Worm (Caenorhabditis elegans): ENCODE measurements around the gene grl-24.

The grl-24 gene

ce11 chrIV:17475743-17476142, at the start of gene grl-24:
grl-24 (minus strand) TSS chrIV:17475843.
- TF ChIP-seq pag-3 (tag; optimal IDR thresholded peaks at IDR 0.05; ENCODE audit: borderline replicate concordance) (no peak), hlh-8 (tag; optimal IDR thresholded peaks at IDR 0.05) (no peak), ceh-30 (tag; optimal IDR thresholded peaks at IDR 0.05) (no peak), ceh-45 (GFP tag; IDR thresholded peaks at IDR 0.05) (no peak), sdc-2 (tag; optimal IDR thresholded peaks at IDR 0.05) (no peak), pax-1 (tag; optimal IDR thresholded peaks at IDR 0.05) (no peak), hlh-15 (tag; optimal IDR thresholded peaks at IDR 0.05) (no peak), sox-2 (GFP tag; IDR thresholded peaks at IDR 0.05) (no peak), ceh-24 (tag; optimal IDR thresholded peaks at IDR 0.05) (no peak), syd-9 (tag; optimal IDR thresholded peaks at IDR 0.05) (no peak), elt-2 (tag; optimal IDR thresholded peaks at IDR 0.05) (no peak), odd-2 (tag; optimal IDR thresholded peaks at IDR 0.05) (no peak)

- TF ChIP-seq nfya-1 (tag; optimal IDR thresholded peaks at IDR 0.05) (no peak), Y22D7AL.16 (tag; optimal IDR thresholded peaks at IDR 0.05) (no peak), hlh-15 (tag; optimal IDR thresholded peaks at IDR 0.05) (no peak), lim-6 (tag; optimal IDR thresholded peaks at IDR 0.05) (no peak)
These were observed 15.0 kb upstream of the grl-24 start, which contains the start of gene nas-6 for ce11 chrIV:17490679-17491078. nas-6 (minus strand) TSS chrIV:17490779.

- TF ChIP-seq npax-4 (tag; optimal IDR thresholded peaks at IDR 0.05) (no peak), hlh-13 (GFP tag; optimal IDR thresholded peaks at IDR 0.05) (no peak), lin-11 (tag; optimal IDR thresholded peaks at IDR 0.05) (no peak), sox-2 (GFP tag; IDR thresholded peaks at IDR 0.05) (no peak), unc-86 (tag; optimal IDR thresholded peaks at IDR 0.05) (no peak), syd-9 (tag; optimal IDR thresholded peaks at IDR 0.05) (no peak), zip-5 (tag; optimal IDR thresholded peaks at IDR 0.05) (no peak)
These were observed 7.6 kb upstream of the grl-24 start, which contains the start of gene rabr-2 for ce11 chrIV:17483230-17483629. rabr-2 (minus strand) TSS chrIV:17483330.

- TF ChIP-seq dve-1 (tag; optimal IDR thresholded peaks at IDR 0.05): no peak
- TF ChIP-seq ceh-24 (tag; optimal IDR thresholded peaks at IDR 0.05): no peak
- no peak for TF ChIP-seq ceh-31 (tag; optimal IDR thresholded peaks at IDR 0.05)
- no peak for TF ChIP-seq pax-1 (tag; optimal IDR thresholded peaks at IDR 0.05)
- TF ChIP-seq odd-2 (tag; optimal IDR thresholded peaks at IDR 0.05): no peak
- TF ChIP-seq ceh-48 (tag; optimal IDR thresholded peaks at IDR 0.05): no peak
- no peak for TF ChIP-seq T23F11.4 (GFP tag; optimal IDR thresholded peaks at IDR 0.05)
- no peak for TF ChIP-seq madf-2 (tag; optimal IDR thresholded peaks at IDR 0.05)
- no peak for TF ChIP-seq ref-2 (tag; optimal IDR thresholded peaks at IDR 0.05)
- TF ChIP-seq ztf-16 (tag; optimal IDR thresholded peaks at IDR 0.05): no peak
- TF ChIP-seq ceh-22 (tag; optimal IDR thresholded peaks at IDR 0.05): no peak
These were observed 401 bp downstream of the grl-24 start, which contains the start of gene F11E6.9 for ce11 chrIV:17475242-17475641. F11E6.9 (minus strand) TSS chrIV:17475342.

- no peak for TF ChIP-seq ceh-9 (tag; optimal IDR thresholded peaks at IDR 0.05)
- TF ChIP-seq T23F11.4 (GFP tag; optimal IDR thresholded peaks at IDR 0.05): no peak
- no peak for TF ChIP-seq pha-4 (tag; optimal IDR thresholded peaks at IDR 0.05)
- no peak for TF ChIP-seq ceh-24 (tag; optimal IDR thresholded peaks at IDR 0.05)
- no peak for TF ChIP-seq hlh-30 (tag; optimal IDR thresholded peaks at IDR 0.05; ENCODE audit: insufficient read depth)
- no peak for TF ChIP-seq odd-2 (tag; optimal IDR thresholded peaks at IDR 0.05)
- no peak for TF ChIP-seq ref-2 (tag; optimal IDR thresholded peaks at IDR 0.05)
- no peak for TF ChIP-seq fkh-6 (tag; optimal IDR thresholded peaks at IDR 0.05)
- TF ChIP-seq rnt-1 (tag; optimal IDR thresholded peaks at IDR 0.05): no peak
- no peak for TF ChIP-seq ceh-48 (tag; optimal IDR thresholded peaks at IDR 0.05)
- no peak for TF ChIP-seq npax-4 (tag; optimal IDR thresholded peaks at IDR 0.05)
These were observed 1.6 kb downstream of the grl-24 start for ce11 chrIV:17474047-17474446.

ce11 chrIV:17473034-17473433, 2.6 kb downstream of the grl-24 start, which contains the start of gene gba-3:
gba-3 (plus strand) TSS chrIV:17473334.
- TF ChIP-seq tbx-2 (tag; optimal IDR thresholded peaks at IDR 0.05): no peak
- TF ChIP-seq zip-5 (tag; optimal IDR thresholded peaks at IDR 0.05): no peak
- TF ChIP-seq F13H6.1 (tag; optimal IDR thresholded peaks at IDR 0.05): no peak
- no peak for TF ChIP-seq rnt-1 (tag; optimal IDR thresholded peaks at IDR 0.05)
- no peak for TF ChIP-seq dmd-4 (tag; optimal IDR thresholded peaks at IDR 0.05; ENCODE audit: borderline replicate concordance)
- TF ChIP-seq nhr-232 (tag; optimal IDR thresholded peaks at IDR 0.05): no peak
- no peak for TF ChIP-seq ceh-30 (tag; optimal IDR thresholded peaks at IDR 0.05)
- TF ChIP-seq fax-1 (tag; optimal IDR thresholded peaks at IDR 0.05): no peak
- TF ChIP-seq mec-3 (tag; optimal IDR thresholded peaks at IDR 0.05; ENCODE audit: borderline replicate concordance): no peak
- no peak for TF ChIP-seq ttx-3 (tag; optimal IDR thresholded peaks at IDR 0.05)
- TF ChIP-seq pros-1 (tag; optimal IDR thresholded peaks at IDR 0.05): no peak
- no peak for TF ChIP-seq tbx-7 (tag; optimal IDR thresholded peaks at IDR 0.05)
- TF ChIP-seq lin-11 (tag; optimal IDR thresholded peaks at IDR 0.05): no peak
- TF ChIP-seq unc-55 (GFP tag; optimal IDR thresholded peaks at IDR 0.05): no peak
- no peak for TF ChIP-seq ceh-9 (tag; optimal IDR thresholded peaks at IDR 0.05)
- TF ChIP-seq fkh-6 (tag; optimal IDR thresholded peaks at IDR 0.05): no peak
